Worm (Caenorhabditis elegans) whole organism, young adult: ENCODE data around the gene B0244.16.

ENCODE experiments used
- D2030.7 ChIP-seq: fragments of 200-800 bp; sonication (Bioruptor generic); IDR thresholded peaks from 2 replicates; pipeline ENCODE4 v1.3.6; 2022; ENCODE audit warnings: missing genetic modification reagents, missing genetic modification characterization, missing compliant biosample characterization
- F22D6.2 ChIP-seq: sonication (generic microtip); optimal IDR thresholded peaks from 2 replicates; lab custom pipeline; 2016; ENCODE audit warnings: mild to moderate bottlenecking, missing genetic modification characterization, missing compliant biosample characterization
- F23B12.7 ChIP-seq: sonication (generic microtip); optimal IDR thresholded peaks from 2 replicates; lab custom pipeline; 2017; ENCODE audit warnings: missing genetic modification characterization, mild to moderate bottlenecking, missing compliant biosample characterization, antibody characterized with exemption, moderate library complexity; ENCODE audit not compliant: insufficient read depth
- F33H1.4 ChIP-seq: fragments of 200-800 bp; sonication (Bioruptor generic); IDR thresholded peaks from 2 replicates; pipeline ENCODE4 v1.3.6; 2022; ENCODE audit warnings: missing genetic modification reagents, missing genetic modification characterization, missing compliant biosample characterization
- F39B2.1 ChIP-seq: fragments of 200-800 bp; sonication (Bioruptor generic); IDR thresholded peaks from 2 replicates; pipeline ENCODE4 v1.3.6; 2022; ENCODE audit warnings: missing genetic modification reagents, missing genetic modification characterization, missing compliant biosample characterization
- F49E8.2 ChIP-seq: sonication (generic microtip); optimal IDR thresholded peaks from 3 replicates; lab custom pipeline; 2017; ENCODE audit warnings: missing genetic modification characterization, mild to moderate bottlenecking, missing compliant biosample characterization, antibody characterized with exemption, moderate library complexity; ENCODE audit not compliant: insufficient read depth
- F52B5.7 ChIP-seq: sonication (generic microtip); optimal IDR thresholded peaks from 2 replicates; lab custom pipeline; 2016; ENCODE audit warnings: mild to moderate bottlenecking, missing genetic modification characterization, missing compliant biosample characterization
- F55B11.4 ChIP-seq: sonication (generic microtip); optimal IDR thresholded peaks from 2 replicates; lab custom pipeline; 2016; ENCODE audit warnings: missing compliant biosample characterization, missing genetic modification characterization, borderline replicate concordance; ENCODE audit not compliant: insufficient read depth
- K11D2.4 ChIP-seq: fragments of 200-800 bp; sonication (Bioruptor generic); IDR thresholded peaks from 2 replicates; pipeline ENCODE4 v1.3.6; 2022; ENCODE audit warnings: missing genetic modification reagents, missing genetic modification characterization, missing compliant biosample characterization
- T07F8.4 ChIP-seq: sonication (generic microtip); optimal IDR thresholded peaks from 2 replicates; lab custom pipeline; 2016; ENCODE audit warnings: mild to moderate bottlenecking, missing genetic modification characterization, moderate library complexity, missing compliant biosample characterization
- Y95B8A.8 ChIP-seq: fragments of 200-800 bp; sonication (Bioruptor generic); IDR thresholded peaks from 2 replicates; pipeline ENCODE4 v1.3.6; 2022; ENCODE audit warnings: missing genetic modification reagents, missing genetic modification characterization, missing compliant biosample characterization
- akir-1 ChIP-seq: fragments of 200-800 bp; sonication (Bioruptor generic); optimal IDR thresholded peaks from 2 replicates; lab custom pipeline; 2018; ENCODE audit warnings: mild to moderate bottlenecking, missing genetic modification characterization, moderate library complexity, missing compliant biosample characterization
- ama-1 ChIP-seq, 3 experiments: fragments of 150-350 bp in 1 of 3; sonication (generic microtip) in 2 of 3; optimal IDR thresholded peaks; 2 replicates each; lab custom pipeline; 2014 to 2018; ENCODE audit warnings: missing biosample characterization in 2 of 3, missing genetic modification characterization in 2 of 3, missing genetic modification reagents in 2 of 3
- athp-1 ChIP-seq: sonication (generic microtip); optimal IDR thresholded peaks from 2 replicates; lab custom pipeline; 2017; ENCODE audit warnings: mild to moderate bottlenecking, missing genetic modification characterization, missing compliant biosample characterization
- attf-3 ChIP-seq: fragments of 200-800 bp; sonication (Bioruptor generic); conservative IDR thresholded peaks from 2 replicates; pipeline ENCODE4 v1.3.6; 2022; ENCODE audit warnings: missing genetic modification reagents, missing genetic modification characterization, missing compliant biosample characterization
- bed-1 ChIP-seq: fragments of 200-800 bp; sonication (Bioruptor generic); IDR thresholded peaks from 2 replicates; pipeline ENCODE4 v1.3.6; 2022; ENCODE audit warnings: missing genetic modification reagents, missing genetic modification characterization, missing compliant biosample characterization
- ceh-100 ChIP-seq: fragments of 200-800 bp; sonication (Bioruptor generic); IDR thresholded peaks from 2 replicates; pipeline ENCODE4 v1.3.6; 2022; ENCODE audit warnings: missing genetic modification reagents, missing genetic modification characterization, missing compliant biosample characterization
- ceh-27 ChIP-seq: fragments of 200-800 bp; sonication (Bioruptor generic); optimal IDR thresholded peaks from 2 replicates; lab custom pipeline; 2018; ENCODE audit warnings: mild to moderate bottlenecking, missing genetic modification characterization, moderate library complexity, missing compliant biosample characterization
- ceh-91 ChIP-seq: fragments of 200-800 bp; sonication (Bioruptor generic); IDR thresholded peaks from 2 replicates; pipeline ENCODE4 v1.3.6; 2022; ENCODE audit warnings: missing genetic modification reagents, missing genetic modification characterization, missing compliant biosample characterization
- chd-7 ChIP-seq: sonication (generic microtip); optimal IDR thresholded peaks from 2 replicates; lab custom pipeline; 2016; ENCODE audit warnings: mild to moderate bottlenecking, missing genetic modification characterization, moderate library complexity, missing compliant biosample characterization
- egl-18 ChIP-seq: fragments of 200-800 bp; sonication (Bioruptor generic); IDR thresholded peaks from 2 replicates; pipeline ENCODE4 v1.3.6; 2022; ENCODE audit warnings: missing genetic modification reagents, missing genetic modification characterization, missing compliant biosample characterization
- egl-44 ChIP-seq: fragments of 200-800 bp; sonication (Bioruptor generic); IDR thresholded peaks from 2 replicates; pipeline ENCODE4 v1.3.6; 2022; ENCODE audit warnings: missing genetic modification reagents, missing genetic modification characterization, missing compliant biosample characterization
- egrh-3 ChIP-seq: fragments of 200-800 bp; sonication (Bioruptor generic); IDR thresholded peaks from 2 replicates; pipeline ENCODE4 v1.3.6; 2022; ENCODE audit warnings: missing genetic modification reagents, missing genetic modification characterization, missing compliant biosample characterization
- ekl-4 ChIP-seq: fragments of 200-800 bp; sonication (Bioruptor generic); IDR thresholded peaks from 2 replicates; pipeline ENCODE4 v1.3.6; 2022; ENCODE audit warnings: missing genetic modification reagents, missing genetic modification characterization, missing compliant biosample characterization
- gei-17 ChIP-seq: fragments of 200-800 bp; sonication (Bioruptor generic); optimal IDR thresholded peaks from 2 replicates; lab custom pipeline; 2018; ENCODE audit warnings: mild to moderate bottlenecking, missing genetic modification characterization, missing compliant biosample characterization
- hmg-20 ChIP-seq: fragments of 200-800 bp; sonication (Bioruptor generic); IDR thresholded peaks from 2 replicates; pipeline ENCODE4 v1.3.6; 2022; ENCODE audit warnings: missing genetic modification reagents, missing genetic modification characterization, missing compliant biosample characterization
- hsf-1 ChIP-seq: fragments of 200-800 bp; sonication (Bioruptor generic); IDR thresholded peaks from 2 replicates; pipeline ENCODE4 v1.3.6; 2022; ENCODE audit warnings: missing genetic modification reagents, missing genetic modification characterization, missing compliant biosample characterization
- lin-35 ChIP-seq, 3 experiments: fragments of 150-350 bp in 2 of 3; sonication (generic microtip) in 1 of 3; optimal IDR thresholded peaks; 2 replicates each; lab custom pipeline; 2014 to 2018; ENCODE audit warnings: missing biosample characterization in 3 of 3, missing genetic modification characterization in 3 of 3, missing genetic modification reagents in 3 of 3
- lin-40 ChIP-seq: sonication (generic microtip); optimal IDR thresholded peaks from 2 replicates; lab custom pipeline; 2016; ENCODE audit warnings: missing genetic modification characterization, mild to moderate bottlenecking, missing compliant biosample characterization, missing genotype, missing genetic modification reagents
- lin-54 ChIP-seq: fragments of 200-800 bp; sonication (Bioruptor generic); optimal IDR thresholded peaks from 2 replicates; lab custom pipeline; 2018; ENCODE audit warnings: mild to moderate bottlenecking, missing genetic modification characterization, missing compliant biosample characterization
- madf-3 ChIP-seq: fragments of 200-800 bp; sonication (Bioruptor generic); IDR thresholded peaks from 2 replicates; pipeline ENCODE4 v1.3.6; 2022; ENCODE audit warnings: missing genetic modification reagents, missing genetic modification characterization, missing compliant biosample characterization
- madf-6 ChIP-seq: fragments of 200-800 bp; sonication (Bioruptor generic); IDR thresholded peaks from 2 replicates; pipeline ENCODE4 v1.3.6; 2022; ENCODE audit warnings: missing genetic modification reagents, missing genetic modification characterization, missing compliant biosample characterization
- madf-8 ChIP-seq: fragments of 200-800 bp; sonication (Bioruptor generic); conservative IDR thresholded peaks from 2 replicates; pipeline ENCODE4 v1.3.6; 2022; ENCODE audit warnings: missing genetic modification reagents, missing genetic modification characterization, missing compliant biosample characterization
- mcd-1 ChIP-seq: fragments of 200-800 bp; sonication (Bioruptor generic); IDR thresholded peaks from 2 replicates; pipeline ENCODE4 v1.3.6; 2022; ENCODE audit warnings: missing genetic modification reagents, missing genetic modification characterization, missing compliant biosample characterization
- nfyb-1 ChIP-seq: fragments of 200-800 bp; sonication (Bioruptor generic); IDR thresholded peaks from 2 replicates; pipeline ENCODE4 v1.3.6; 2022; ENCODE audit warnings: missing genetic modification reagents, missing genetic modification characterization, missing compliant biosample characterization
- nhr-179 ChIP-seq: sonication (generic microtip); optimal IDR thresholded peaks from 2 replicates; lab custom pipeline; 2016; ENCODE audit warnings: mild to moderate bottlenecking, missing genetic modification characterization, missing compliant biosample characterization
- pbrm-1 ChIP-seq: fragments of 200-800 bp; sonication (Bioruptor generic); IDR thresholded peaks from 2 replicates; pipeline ENCODE4 v1.3.6; 2022; ENCODE audit warnings: missing genetic modification reagents, missing genetic modification characterization, missing compliant biosample characterization
- repo-1 ChIP-seq: sonication (generic microtip); optimal IDR thresholded peaks from 2 replicates; lab custom pipeline; 2017; ENCODE audit warnings: mild to moderate bottlenecking, missing genetic modification characterization, missing compliant biosample characterization
- sea-2 ChIP-seq: fragments of 200-800 bp; sonication (Bioruptor generic); IDR thresholded peaks from 2 replicates; pipeline ENCODE4 v1.3.6; 2022; ENCODE audit warnings: missing genetic modification characterization, missing compliant biosample characterization
- snpc-4 ChIP-seq, 5 experiments: fragments of 150-350 bp in 1 of 5; sonication (generic microtip) in 4 of 5; optimal IDR thresholded peaks; 2 replicates each; lab custom pipeline; 2014 to 2018; ENCODE audit warnings: missing genetic modification characterization in 5 of 5, missing biosample characterization in 3 of 5, antibody characterized with exemption in 2 of 5, mild to moderate bottlenecking in 2 of 5, missing compliant biosample characterization in 2 of 5, missing genotype in 2 of 5, moderate library complexity in 2 of 5, missing genetic modification reagents in 1 of 5
- sptf-2 ChIP-seq: fragments of 200-800 bp; sonication (Bioruptor generic); optimal IDR thresholded peaks from 2 replicates; lab custom pipeline; 2018; ENCODE audit warnings: mild to moderate bottlenecking, missing genetic modification characterization, missing compliant biosample characterization
- tbp1 ChIP-seq: fragments of 200-800 bp; sonication (Bioruptor generic); optimal IDR thresholded peaks from 2 replicates; lab custom pipeline; 2018; ENCODE audit warnings: mild to moderate bottlenecking, missing genetic modification characterization, missing compliant biosample characterization
- tbx-9 ChIP-seq: sonication (generic microtip); optimal IDR thresholded peaks from 2 replicates; lab custom pipeline; 2016; ENCODE audit warnings: borderline replicate concordance, missing genetic modification characterization, inconsistent platforms, missing compliant biosample characterization
- ztf-18 ChIP-seq: sonication (generic microtip); optimal IDR thresholded peaks from 2 replicates; lab custom pipeline; 2016; ENCODE audit warnings: missing genotype, mild to moderate bottlenecking, missing genetic modification characterization, missing compliant biosample characterization

The B0244.16 gene

DNA sequence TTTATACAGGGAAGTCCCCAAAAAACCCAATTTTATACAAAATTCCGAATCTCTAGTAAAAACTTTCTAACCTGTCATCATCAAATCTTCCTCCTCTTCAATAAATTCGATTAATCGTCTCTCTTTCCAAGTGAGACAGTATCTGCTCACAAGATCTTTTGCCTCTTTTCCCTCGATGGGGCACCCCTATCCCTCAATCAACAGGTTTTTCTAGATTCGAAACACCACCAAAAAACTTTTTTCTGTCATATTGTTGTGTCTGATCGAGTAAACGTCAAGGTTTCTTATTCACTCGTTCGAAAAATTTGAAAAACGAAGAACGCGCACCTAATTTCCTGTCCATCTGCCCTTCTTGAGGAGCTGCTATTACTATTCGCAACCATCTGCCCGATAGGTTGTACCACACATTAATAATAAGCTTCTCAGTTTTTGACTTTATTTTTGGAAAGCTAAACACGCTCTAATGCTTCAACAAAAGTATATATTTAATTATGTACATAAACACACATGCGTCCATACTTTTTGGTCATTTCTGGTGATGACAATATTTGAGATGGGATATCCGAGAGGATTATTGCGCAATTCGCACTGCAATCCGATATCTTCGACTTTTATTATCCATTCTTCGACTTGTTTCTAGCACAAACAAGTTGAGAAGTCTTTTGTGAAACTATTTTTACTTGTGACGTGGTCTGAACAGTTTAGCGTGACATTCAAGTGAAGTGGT is 21.5 kb upstream of the B0244.16 start:
- TF ChIP-seq Y95B8A.8 (GFP tag; lab: Robert Waterston, UW) (no peak), egrh-3 (GFP tag; lab: Robert Waterston, UW) (no peak), nhr-179 (no peak), mcd-1 (no peak), ceh-27 (GFP tag; lab: Kevin White, UChicago) (no peak), bed-1 (no peak), tbx-9 (no peak), gei-17 (GFP tag; lab: Kevin White, UChicago) (no peak), K11D2.4 (GFP tag; lab: Robert Waterston, UW) (no peak)

DNA sequence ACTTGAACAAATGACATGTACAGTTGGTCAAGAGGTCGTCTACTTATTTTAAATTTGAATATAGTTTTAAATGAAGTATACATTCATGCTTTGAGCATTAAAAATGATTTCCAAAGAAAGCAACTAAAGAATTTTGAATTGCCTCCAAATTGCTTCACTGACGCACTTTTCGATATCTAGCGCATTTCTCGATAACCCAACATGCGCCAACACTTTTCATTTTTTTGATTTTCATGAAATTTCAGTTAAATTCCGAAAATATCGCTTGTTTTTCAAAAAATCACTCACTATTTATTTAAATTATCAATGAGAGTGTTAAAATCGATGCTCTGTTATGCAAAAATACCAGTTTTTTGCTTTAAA is 21.0 kb upstream of the B0244.16 start:
- TF ChIP-seq sea-2 (no peak), lin-35 (GFP tag; optimal IDR thresholded peaks at IDR 0.05; lab: Kevin White, UChicago) (peak; percentile 48 to 75 (median 60)), ekl-4 (GFP tag; lab: Robert Waterston, UW) (no peak), Y95B8A.8 (GFP tag; lab: Robert Waterston, UW) (no peak), F55B11.4 (no peak), lin-40 (no peak), egl-44 (no peak), D2030.7 (GFP tag; lab: Robert Waterston, UW) (peak; percentile 49; the same call in 1 of the 2 replicates), madf-8 (GFP tag; lab: Robert Waterston, UW) (peak; percentile 69), repo-1 (tag; lab: Kevin White, UChicago) (no peak), ama-1 (optimal IDR thresholded peaks at IDR 0.05; lab: Kevin White, UChicago) (no peak), ama-1 (GFP tag; optimal IDR thresholded peaks at IDR 0.05; lab: Kevin White, UChicago) (no peak), hmg-20 (GFP tag; lab: Robert Waterston, UW) (no peak), nhr-179 (no peak), F49E8.2 (tag; lab: Kevin White, UChicago) (peak; percentile 40), F22D6.2 (tag; lab: Kevin White, UChicago) (no peak), chd-7 (tag; lab: Kevin White, UChicago) (no peak), tbp1 (GFP tag; lab: Kevin White, UChicago) (peak; percentile 29), F23B12.7 (tag; lab: Kevin White, UChicago) (peak; percentile 22), hsf-1 (GFP tag; lab: Robert Waterston, UW) (peak; percentile 48; the same call in 1 of the 2 replicates), lin-54 (GFP tag; lab: Kevin White, UChicago) (peak; percentile 98), athp-1 (tag; lab: Kevin White, UChicago) (no peak), attf-3 (GFP tag; lab: Robert Waterston, UW) (no peak), F52B5.7 (tag; lab: Kevin White, UChicago) (no peak), ceh-100 (no peak), ztf-18 (tag; lab: Kevin White, UChicago) (peak; percentile 94), egrh-3 (GFP tag; lab: Robert Waterston, UW) (no peak), T07F8.4 (no peak), nfyb-1 (GFP tag; lab: Robert Waterston, UW) (no peak), mcd-1 (peak; percentile 36; the same call in 1 of the 2 replicates), ceh-91 (GFP tag; lab: Robert Waterston, UW) (peak; percentile 39; the same call in 1 of the 2 replicates), snpc-4 (GFP tag; optimal IDR thresholded peaks at IDR 0.05; lab: Kevin White, UChicago) (no peak), snpc-4 (tag; optimal IDR thresholded peaks at IDR 0.05; lab: Kevin White, UChicago) (no peak), F33H1.4 (GFP tag; lab: Robert Waterston, UW) (peak; percentile 79), madf-6 (GFP tag; lab: Robert Waterston, UW) (peak; percentile 87), pbrm-1 (peak; percentile 50; the same call in 1 of the 2 replicates), madf-3 (GFP tag; lab: Robert Waterston, UW) (0 out of 2 replicates have a peak, but pooled peaks have one; percentile 17), F39B2.1 (GFP tag; lab: Robert Waterston, UW) (no peak), akir-1 (GFP tag; lab: Kevin White, UChicago) (no peak), sptf-2 (no peak), egl-18 (no peak)
